Fruit fly (Drosophila melanogaster): ENCODE measurements around the gene CG4928.

- peak; percentile 74 for TF ChIP-seq CG17806 (tag; optimal IDR thresholded peaks at IDR 0.05)
- peak; percentile 81 for TF ChIP-seq CG8301 (tag; optimal IDR thresholded peaks at IDR 0.05)
- peak; percentile 69 for TF ChIP-seq fd96Ca (GFP tag; IDR thresholded peaks at IDR 0.05)
- TF ChIP-seq D1 (tag; optimal IDR thresholded peaks at IDR 0.05) = no peak
- TF ChIP-seq CG8159 (tag; optimal IDR thresholded peaks at IDR 0.05) = peak; percentile 66
- TF ChIP-seq EcR (GFP tag; optimal IDR thresholded peaks at IDR 0.05) = no peak
- peak; percentile 81 for TF ChIP-seq Ets98B (GFP tag; IDR thresholded peaks at IDR 0.05)
- TF ChIP-seq Pif1A (GFP tag; optimal IDR thresholded peaks at IDR 0.05) = peak; percentile 72
- TF ChIP-seq rn (GFP tag; IDR thresholded peaks at IDR 0.05) = no peak
Observed at dm6 chrX:16966532-16966931, 53.6 kb downstream of the CG4928 start.
